Worm (Caenorhabditis elegans): Measurements from ENCODE around the gene C08F1.12.
"Not testable (repeated sequence)": the region's sequence is repeated elsewhere in the genome, so short reads cannot be mapped to it uniquely, and the experiment has no call there.

The C08F1.12 gene

DNA sequence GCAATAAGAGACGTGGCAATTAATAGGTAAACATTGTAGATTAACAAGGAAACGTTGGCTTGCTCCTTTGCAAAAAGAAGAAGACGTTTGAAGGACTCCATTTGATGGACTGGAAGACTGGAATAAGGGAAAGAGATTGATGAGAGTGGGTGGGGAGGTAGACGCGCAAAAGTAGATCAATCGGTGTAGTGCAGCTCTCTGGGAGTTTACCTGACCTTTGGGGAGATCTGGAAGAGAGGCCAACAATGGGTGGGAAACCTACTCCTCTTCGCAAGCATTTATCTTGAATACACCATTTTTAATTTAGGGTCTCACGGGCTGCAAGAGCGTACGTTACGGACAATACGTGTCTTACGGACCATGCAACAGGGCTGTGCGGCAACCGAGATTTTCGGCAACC, at the start of gene C08F1.12:
Gene C08F1.12, minus strand, starts transcription at position 101 of the 400 bp plus-strand sequence.
- TF ChIP-seq cnd-1 (tag; optimal IDR thresholded peaks at IDR 0.05) (no peak), nhr-12 (tag; optimal IDR thresholded peaks at IDR 0.05) (no peak), mep-1 (tag; optimal IDR thresholded peaks at IDR 0.05) (no peak), blmp-1 (tag; optimal IDR thresholded peaks at IDR 0.05) (no peak), lsy-2 (tag; optimal IDR thresholded peaks at IDR 0.05) (no peak), mab-5 (tag; optimal IDR thresholded peaks at IDR 0.05) (no peak), ceh-83 (GFP tag; optimal IDR thresholded peaks at IDR 0.05) (no peak), zip-8 (tag; optimal IDR thresholded peaks at IDR 0.05) (no peak), sptf-1 (tag; optimal IDR thresholded peaks at IDR 0.05) (no peak), pha-4 (tag; optimal IDR thresholded peaks at IDR 0.05) (no peak), drap-1 (GFP tag; optimal IDR thresholded peaks at IDR 0.05) (no peak)

DNA sequence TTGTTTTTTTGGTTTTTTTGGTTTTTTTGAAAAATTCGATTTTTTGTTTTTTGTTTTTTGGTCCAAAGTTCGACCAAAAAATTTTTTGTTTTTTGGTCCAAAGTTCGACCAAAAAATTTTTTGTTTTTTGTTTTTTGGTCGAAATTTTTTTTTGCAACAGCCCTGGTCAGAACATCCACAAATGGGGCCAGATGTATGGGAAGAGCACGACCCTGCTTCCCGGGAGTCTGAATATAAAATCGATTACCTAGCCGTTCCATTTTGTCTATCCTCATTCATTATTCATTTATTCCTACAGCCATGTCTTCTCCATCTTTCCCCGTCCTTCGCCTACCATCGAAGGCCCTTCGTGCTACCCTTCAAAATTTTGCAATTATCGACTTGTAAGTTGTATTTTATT, 47.8 kb upstream of the C08F1.12 start, which contains the start of gene fbxb-95:
Gene fbxb-95, plus strand, starts transcription at position 301 of the 400 bp plus-strand sequence.
- TF ChIP-seq lsy-2 (tag; optimal IDR thresholded peaks at IDR 0.05); ceh-83 (GFP tag; optimal IDR thresholded peaks at IDR 0.05); pha-4 (tag; optimal IDR thresholded peaks at IDR 0.05): not testable (repeated sequence)

ce11 chrII:1852503-1852902, 46.2 kb upstream of the C08F1.12 start, which contains the start of gene C52E2.2:
Gene C52E2.2, plus strand, starts transcription at chrII:1852803.
- TF ChIP-seq unc-39 (tag; optimal IDR thresholded peaks at IDR 0.05): no peak
- no peak for TF ChIP-seq zip-8 (tag; optimal IDR thresholded peaks at IDR 0.05)
- TF ChIP-seq M03D4.4 (tag; optimal IDR thresholded peaks at IDR 0.05): no peak
- TF ChIP-seq sptf-1 (tag; optimal IDR thresholded peaks at IDR 0.05): no peak
- no peak for TF ChIP-seq mls-2 (tag; optimal IDR thresholded peaks at IDR 0.05)
- no peak for TF ChIP-seq cnd-1 (tag; optimal IDR thresholded peaks at IDR 0.05)
- no peak for TF ChIP-seq ceh-83 (GFP tag; optimal IDR thresholded peaks at IDR 0.05)
- no peak for TF ChIP-seq nhr-12 (tag; optimal IDR thresholded peaks at IDR 0.05)
- no peak for TF ChIP-seq lin-13 (tag; optimal IDR thresholded peaks at IDR 0.05)
- TF ChIP-seq ces-1 (GFP tag; optimal IDR thresholded peaks at IDR 0.05): no peak
- no peak for TF ChIP-seq lsy-2 (tag; optimal IDR thresholded peaks at IDR 0.05)
- TF ChIP-seq ceh-39 (tag; optimal IDR thresholded peaks at IDR 0.05): no peak
- no peak for TF ChIP-seq ceh-43 (GFP tag; optimal IDR thresholded peaks at IDR 0.05)
- TF ChIP-seq lin-32 (GFP tag; optimal IDR thresholded peaks at IDR 0.05): no peak
- no peak for TF ChIP-seq sem-2 (GFP tag; optimal IDR thresholded peaks at IDR 0.05)

- TF ChIP-seq lsy-2 (tag; optimal IDR thresholded peaks at IDR 0.05) (no peak), mep-1 (tag; optimal IDR thresholded peaks at IDR 0.05) (no peak), bed-3 (GFP tag; optimal IDR thresholded peaks at IDR 0.05) (no peak), ham-2 (GFP tag; optimal IDR thresholded peaks at IDR 0.05) (no peak), ceh-43 (GFP tag; optimal IDR thresholded peaks at IDR 0.05) (no peak), ztf-11 (tag; optimal IDR thresholded peaks at IDR 0.05) (no peak), ces-1 (GFP tag; optimal IDR thresholded peaks at IDR 0.05) (no peak), sem-2 (GFP tag; optimal IDR thresholded peaks at IDR 0.05) (no peak), mab-5 (tag; optimal IDR thresholded peaks at IDR 0.05) (no peak), unc-39 (tag; optimal IDR thresholded peaks at IDR 0.05) (no peak), mls-2 (tag; optimal IDR thresholded peaks at IDR 0.05) (no peak), lin-32 (GFP tag; optimal IDR thresholded peaks at IDR 0.05) (no peak)
Observed at ce11 chrII:1851716-1852115, 45.5 kb upstream of the C08F1.12 start.

- TF ChIP-seq snpc-4 (tag; optimal IDR thresholded peaks at IDR 0.05) (no peak), M03D4.4 (tag; optimal IDR thresholded peaks at IDR 0.05) (no peak), nhr-237 (tag; optimal IDR thresholded peaks at IDR 0.05) (no peak), sptf-1 (tag; optimal IDR thresholded peaks at IDR 0.05) (no peak), mls-2 (tag; optimal IDR thresholded peaks at IDR 0.05) (no peak), unc-39 (tag; optimal IDR thresholded peaks at IDR 0.05) (no peak), drap-1 (GFP tag; optimal IDR thresholded peaks at IDR 0.05) (no peak), zip-8 (tag; optimal IDR thresholded peaks at IDR 0.05) (no peak), blmp-1 (tag; optimal IDR thresholded peaks at IDR 0.05) (no peak), ceh-83 (GFP tag; optimal IDR thresholded peaks at IDR 0.05) (no peak), elt-3 (tag; optimal IDR thresholded peaks at IDR 0.05) (peak; percentile 85), tbx-8 (GFP tag; optimal IDR thresholded peaks at IDR 0.05) (no peak), elt-1 (tag; optimal IDR thresholded peaks at IDR 0.05; ENCODE audit: borderline replicate concordance, insufficient read depth) (peak; percentile 62)
Observed at ce11 chrII:1850840-1851294, 44.6 kb upstream of the C08F1.12 start, which contains the start of gene C52E2.3. Gene C52E2.3, plus strand, starts transcription at chrII:1851244.

- no peak for TF ChIP-seq flh-1 (GFP tag; optimal IDR thresholded peaks at IDR 0.05)
- TF ChIP-seq ceh-83 (GFP tag; optimal IDR thresholded peaks at IDR 0.05): no peak
- TF ChIP-seq lin-32 (GFP tag; optimal IDR thresholded peaks at IDR 0.05): no peak
- TF ChIP-seq blmp-1 (tag; optimal IDR thresholded peaks at IDR 0.05): no peak
- TF ChIP-seq nhr-237 (tag; optimal IDR thresholded peaks at IDR 0.05): no peak
- no peak for TF ChIP-seq nhr-12 (tag; optimal IDR thresholded peaks at IDR 0.05)
- TF ChIP-seq elt-1 (tag; optimal IDR thresholded peaks at IDR 0.05; ENCODE audit: borderline replicate concordance, insufficient read depth): no peak
- no peak for TF ChIP-seq lsy-2 (tag; optimal IDR thresholded peaks at IDR 0.05)
- no peak for TF ChIP-seq ceh-39 (tag; optimal IDR thresholded peaks at IDR 0.05)
- no peak for TF ChIP-seq ham-2 (GFP tag; optimal IDR thresholded peaks at IDR 0.05)
- TF ChIP-seq unc-62 (GFP tag; optimal IDR thresholded peaks at IDR 0.05): no peak
Observed at ce11 chrII:1850299-1850698, 44.0 kb upstream of the C08F1.12 start, which contains the start of gene fbxb-96. Gene fbxb-96, minus strand, starts transcription at chrII:1850399.

Measured in whole organism, mixed stage, embryonic.